Worm (Caenorhabditis elegans) whole organism, early embryonic: ENCODE data around the gene M28.4.

Source experiments
- B0310.2 ChIP-seq: sonication (generic microtip); optimal IDR thresholded peaks from 2 replicates; lab custom pipeline; 2016; ENCODE audit warnings: mild to moderate bottlenecking, missing genetic modification characterization, missing compliant biosample characterization
- F13C5.2 ChIP-seq: sonication (generic microtip); optimal IDR thresholded peaks from 2 replicates; lab custom pipeline; 2017; ENCODE audit warnings: mild to moderate bottlenecking, missing genetic modification characterization, inconsistent platforms, missing compliant biosample characterization
- ama-1 ChIP-seq: fragments of 150-350 bp; optimal IDR thresholded peaks from 2 replicates; lab custom pipeline; 2014
- ceh-13 ChIP-seq: fragments of 200-800 bp; sonication (Bioruptor generic); optimal IDR thresholded peaks from 2 replicates; lab custom pipeline; 2018; ENCODE audit warnings: mild to moderate bottlenecking, missing genetic modification characterization, missing compliant biosample characterization
- ets-7 ChIP-seq: sonication (generic microtip); optimal IDR thresholded peaks from 2 replicates; lab custom pipeline; 2016; ENCODE audit warnings: missing genotype, missing genetic modification characterization, missing compliant biosample characterization
- flt-1 ChIP-seq: fragments of 200-800 bp; sonication (Bioruptor generic); IDR thresholded peaks from 2 replicates; pipeline ENCODE4 v1.3.6; 2022; ENCODE audit warnings: missing genetic modification characterization, missing compliant biosample characterization
- hnd-1 ChIP-seq: sonication (generic microtip); optimal IDR thresholded peaks from 2 replicates; lab custom pipeline; 2016; ENCODE audit warnings: missing genetic modification characterization, missing compliant biosample characterization
- pes-1 ChIP-seq: fragments of 200-800 bp; sonication (Bioruptor generic); IDR thresholded peaks from 2 replicates; pipeline ENCODE4 v1.3.6; 2022; ENCODE audit warnings: missing genetic modification reagents, missing genetic modification characterization, missing compliant biosample characterization
- scrt-1 ChIP-seq: fragments of 200-800 bp; sonication (Bioruptor generic); IDR thresholded peaks from 2 replicates; pipeline ENCODE4 v1.3.6; 2022; ENCODE audit warnings: missing genetic modification characterization, missing compliant biosample characterization
- sea-1 ChIP-seq: fragments of 200-800 bp; sonication (Bioruptor generic); conservative IDR thresholded peaks from 2 replicates; pipeline ENCODE4 v1.3.6; 2022; ENCODE audit warnings: missing genetic modification characterization, missing compliant biosample characterization
- tra-4 ChIP-seq: sonication (generic microtip); optimal IDR thresholded peaks from 2 replicates; lab custom pipeline; 2017; ENCODE audit warnings: missing genetic modification characterization, missing compliant biosample characterization

- TF ChIP-seq B0310.2, result no peak
- no peak for TF ChIP-seq sea-1 (GFP tag; lab: Robert Waterston, UW)
- no peak for TF ChIP-seq pes-1 (GFP tag; lab: Robert Waterston, UW)
- no peak for TF ChIP-seq ets-7 (tag; lab: Kevin White, UChicago)
- TF ChIP-seq ama-1, result no peak
- no peak for TF ChIP-seq flt-1 (GFP tag; lab: Robert Waterston, UW)
- TF ChIP-seq ceh-13, result no peak
- TF ChIP-seq F13C5.2, result no peak
- no peak for TF ChIP-seq hnd-1
- no peak for TF ChIP-seq scrt-1
- TF ChIP-seq tra-4 (tag; lab: Kevin White, UChicago), result no peak
Observed at ce11 chrII:10603560-10603959, 39.9 kb upstream of the M28.4 start.
